Fruit fly (Drosophila melanogaster) whole organism, embryonic: ENCODE measurements around the gene Swip-1.
A peak's percentile ranks its signal among the peaks of the same experiment; 100 is the strongest.

Source experiments
- BEAF-32 ChIP-seq: fragments of 200-800 bp; sonication (Bioruptor generic); optimal IDR thresholded peaks from 3 replicates; lab custom pipeline; 2017; ENCODE audit warnings: missing biosample characterization, missing genetic modification characterization, mild to moderate bottlenecking, moderate library complexity, missing genetic modification reagents
- Bgb ChIP-seq: fragments of 200-800 bp; sonication (Bioruptor generic); IDR thresholded peaks from 2 replicates; pipeline ENCODE4 v1.3.6; 2022; ENCODE audit warnings: missing biosample characterization, missing genetic modification characterization; ENCODE audit not compliant: partially characterized antibody
- CG10565 ChIP-seq: fragments of 200-800 bp; sonication (Bioruptor generic); optimal IDR thresholded peaks from 3 replicates; lab custom pipeline; 2016; ENCODE audit warnings: missing biosample characterization, mild to moderate bottlenecking, missing genetic modification characterization
- CG11504 ChIP-seq: fragments of 200-800 bp; sonication (Bioruptor generic); optimal IDR thresholded peaks from 3 replicates; lab custom pipeline; 2019; ENCODE audit warnings: missing biosample characterization, mild to moderate bottlenecking, missing genetic modification characterization, moderate library complexity
- CG11560 ChIP-seq: fragments of 200-800 bp; sonication (Bioruptor generic); IDR thresholded peaks from 3 replicates; pipeline ENCODE4 v1.3.6; 2022; ENCODE audit warnings: missing biosample characterization, missing genetic modification characterization
- CG12769 ChIP-seq: fragments of 200-800 bp; sonication (Bioruptor generic); optimal IDR thresholded peaks from 2 replicates; lab custom pipeline; 2019; ENCODE audit warnings: missing biosample characterization, mild to moderate bottlenecking, missing genetic modification characterization, moderate library complexity
- CG14050 ChIP-seq: fragments of 200-800 bp; sonication (Bioruptor generic); IDR thresholded peaks from 3 replicates; pipeline ENCODE4 v1.3.6; 2022; ENCODE audit warnings: missing biosample characterization, missing genetic modification characterization
- CG14441 ChIP-seq: fragments of 200-800 bp; sonication (Bioruptor generic); IDR thresholded peaks from 2 replicates; pipeline ENCODE4 v1.3.6; 2022; ENCODE audit warnings: missing biosample characterization, missing genetic modification characterization
- CG15269 ChIP-seq: fragments of 200-800 bp; sonication (Bioruptor generic); optimal IDR thresholded peaks from 2 replicates; lab custom pipeline; 2018; ENCODE audit warnings: missing biosample characterization, mild to moderate bottlenecking, missing genetic modification characterization, moderate library complexity
- CG16813 ChIP-seq: fragments of 200-800 bp; sonication (Bioruptor generic); IDR thresholded peaks from 3 replicates; pipeline ENCODE4 v1.3.6; 2022; ENCODE audit warnings: missing biosample characterization, missing genetic modification characterization; ENCODE audit not compliant: partially characterized antibody
- CG3281 ChIP-seq: fragments of 200-800 bp; sonication (Bioruptor generic); optimal IDR thresholded peaks from 3 replicates; lab custom pipeline; 2017; ENCODE audit warnings: missing biosample characterization, mild to moderate bottlenecking, missing genetic modification characterization
- CG3407 ChIP-seq: fragments of 200-800 bp; sonication (Bioruptor generic); optimal IDR thresholded peaks from 2 replicates; lab custom pipeline; 2018; ENCODE audit warnings: missing biosample characterization, mild to moderate bottlenecking, missing genetic modification characterization
- CG34376 ChIP-seq: fragments of 200-800 bp; sonication (Bioruptor generic); optimal IDR thresholded peaks from 2 replicates; lab custom pipeline; 2018; ENCODE audit warnings: missing biosample characterization, mild to moderate bottlenecking, missing genetic modification characterization
- CG3726 ChIP-seq: fragments of 200-800 bp; sonication (Bioruptor generic); IDR thresholded peaks from 3 replicates; pipeline ENCODE4, ENCODE4 v1.3.6; 2022; ENCODE audit warnings: missing biosample characterization, missing genetic modification characterization
- CG4707 ChIP-seq: fragments of 200-800 bp; sonication (Bioruptor generic); optimal IDR thresholded peaks from 2 replicates; lab custom pipeline; 2018; ENCODE audit warnings: missing biosample characterization, mild to moderate bottlenecking, missing genetic modification characterization, moderate library complexity
- CG6254 ChIP-seq: fragments of 200-800 bp; sonication (Bioruptor generic); optimal IDR thresholded peaks from 3 replicates; lab custom pipeline; 2017; ENCODE audit warnings: mild to moderate bottlenecking, missing biosample characterization, missing genetic modification reagents, missing genetic modification characterization
- CG7839 ChIP-seq: fragments of 200-800 bp; sonication (Bioruptor generic); optimal IDR thresholded peaks from 3 replicates; lab custom pipeline; 2018; ENCODE audit warnings: missing biosample characterization, mild to moderate bottlenecking, missing genetic modification characterization, moderate library complexity
- CG7963 ChIP-seq: fragments of 200-800 bp; sonication (Bioruptor generic); IDR thresholded peaks from 3 replicates; pipeline ENCODE4 v1.3.6; 2022; ENCODE audit warnings: missing biosample characterization, missing genetic modification characterization; ENCODE audit not compliant: partially characterized antibody
- CG8478 ChIP-seq: fragments of >200 bp; optimal IDR thresholded peaks from 2 replicates; lab custom pipeline; 2018
- CG9437 ChIP-seq: fragments of 200-800 bp; sonication (Bioruptor generic); optimal IDR thresholded peaks from 2 replicates; lab custom pipeline; 2018; ENCODE audit warnings: missing biosample characterization, mild to moderate bottlenecking, missing genetic modification characterization
- Fer3 ChIP-seq: fragments of 200-800 bp; sonication (Bioruptor generic); optimal IDR thresholded peaks from 2 replicates; lab custom pipeline; 2018; ENCODE audit warnings: missing biosample characterization, mild to moderate bottlenecking, missing genetic modification characterization, moderate library complexity
- Lim3 ChIP-seq: fragments of 200-800 bp; sonication (Bioruptor generic); IDR thresholded peaks from 2 replicates; pipeline ENCODE4 v1.3.6; 2022; ENCODE audit warnings: missing biosample characterization, missing genetic modification characterization
- Lpt ChIP-seq: fragments of >200 bp; optimal IDR thresholded peaks from 2 replicates; lab custom pipeline; 2018; ENCODE audit warnings: missing biosample characterization, missing genetic modification characterization
- Pdp1 ChIP-seq, 2 experiments: fragments of 200-800 bp; sonication (Bioruptor generic); optimal IDR thresholded peaks; 3 replicates each; lab custom pipeline; 2016; ENCODE audit warnings: missing biosample characterization in 2 of 2, missing genetic modification characterization in 2 of 2, mild to moderate bottlenecking in 1 of 2, moderate library complexity in 1 of 2
- Scr ChIP-seq: fragments of 200-800 bp; sonication (Bioruptor generic); IDR thresholded peaks from 2 replicates; pipeline ENCODE4 v1.3.6; 2022; ENCODE audit warnings: missing biosample characterization, missing genetic modification characterization; ENCODE audit not compliant: partially characterized antibody
- Spps ChIP-seq: fragments of 200-800 bp; sonication (Bioruptor generic); optimal IDR thresholded peaks from 2 replicates; lab custom pipeline; 2018; ENCODE audit warnings: missing biosample characterization, mild to moderate bottlenecking, missing genetic modification characterization
- Stat92E ChIP-seq, 3 experiments: fragments of >200 bp in 2 of 3; fragments of 200-800 bp in 1 of 3; sonication (Bioruptor generic) in 1 of 3; optimal IDR thresholded peaks; 2 replicates each; lab custom pipeline; 2017 to 2019; ENCODE audit warnings: missing biosample characterization in 3 of 3, missing genetic modification characterization in 3 of 3, mild to moderate bottlenecking in 1 of 3, moderate library complexity in 1 of 3
- Trl ChIP-seq, 3 experiments: fragments of >200 bp in 2 of 3; fragments of 200-800 bp in 1 of 3; sonication (Bioruptor generic) in 1 of 3; optimal IDR thresholded peaks; 2 replicates in 1 of 3; 3 replicates in 2 of 3; lab custom pipeline; 2016 to 2017; ENCODE audit warnings: missing biosample characterization in 1 of 3, missing genetic modification characterization in 1 of 3
- ab ChIP-seq: fragments of 200-800 bp; sonication (Bioruptor generic); optimal IDR thresholded peaks from 2 replicates; lab custom pipeline; 2016; ENCODE audit warnings: missing biosample characterization, missing genetic modification characterization
- ara ChIP-seq: fragments of 200-800 bp; sonication (Bioruptor generic); IDR thresholded peaks from 2 replicates; pipeline ENCODE4 v1.3.6; 2022; ENCODE audit warnings: missing biosample characterization, missing genetic modification characterization
- bbx ChIP-seq: fragments of 200-800 bp; sonication (Bioruptor generic); IDR thresholded peaks from 2 replicates; pipeline ENCODE4 v1.3.6; 2022; ENCODE audit warnings: missing biosample characterization, missing genetic modification characterization; ENCODE audit not compliant: partially characterized antibody
- crol ChIP-seq: fragments of 200-800 bp; sonication (Bioruptor generic); IDR thresholded peaks from 2 replicates; pipeline ENCODE4 v1.3.6; 2022; ENCODE audit warnings: missing biosample characterization, missing genetic modification characterization
- disco-r ChIP-seq: fragments of 200-800 bp; sonication (Bioruptor generic); optimal IDR thresholded peaks from 2 replicates; lab custom pipeline; 2016; ENCODE audit warnings: missing biosample characterization, missing genetic modification characterization
- dysf ChIP-seq: fragments of 200-800 bp; sonication (Bioruptor generic); IDR thresholded peaks from 3 replicates; pipeline ENCODE4 v1.3.6; 2022; ENCODE audit warnings: missing biosample characterization, missing genetic modification characterization
- eyg ChIP-seq: fragments of 200-800 bp; sonication (Bioruptor generic); optimal IDR thresholded peaks from 3 replicates; lab custom pipeline; 2016; ENCODE audit warnings: missing biosample characterization, missing genetic modification characterization
- fru ChIP-seq: fragments of >200 bp; optimal IDR thresholded peaks from 2 replicates; lab custom pipeline; 2017
- gce ChIP-seq: fragments of 200-800 bp; sonication (Bioruptor generic); IDR thresholded peaks from 3 replicates; pipeline ENCODE4 v1.3.6; 2022; ENCODE audit warnings: missing biosample characterization, missing genetic modification characterization
- gt ChIP-seq: fragments of 200-800 bp; sonication (Bioruptor generic); IDR thresholded peaks from 2 replicates; pipeline ENCODE4 v1.3.6; 2022; ENCODE audit warnings: missing biosample characterization, missing genetic modification characterization
- knrl ChIP-seq: fragments of 200-800 bp; sonication (Bioruptor generic); IDR thresholded peaks from 3 replicates; pipeline ENCODE4 v1.3.6; 2022; ENCODE audit warnings: missing biosample characterization, missing genetic modification characterization; ENCODE audit not compliant: partially characterized antibody
- mam ChIP-seq: fragments of 200-800 bp; sonication (Bioruptor generic); optimal IDR thresholded peaks from 3 replicates; lab custom pipeline; 2016; ENCODE audit warnings: missing biosample characterization, missing genetic modification characterization
- pfk ChIP-seq: fragments of 200-800 bp; sonication (Bioruptor generic); optimal IDR thresholded peaks from 2 replicates; lab custom pipeline; 2018; ENCODE audit warnings: missing biosample characterization, mild to moderate bottlenecking, missing genetic modification characterization, moderate library complexity
- pho ChIP-seq: fragments of 200-800 bp; sonication (Bioruptor generic); optimal IDR thresholded peaks from 2 replicates; lab custom pipeline; 2016; ENCODE audit warnings: missing biosample characterization, missing genetic modification characterization
- pros ChIP-seq: fragments of 200-800 bp; sonication (Bioruptor generic); optimal IDR thresholded peaks from 3 replicates; lab custom pipeline; 2019; ENCODE audit warnings: missing biosample characterization, mild to moderate bottlenecking, missing genetic modification characterization, moderate library complexity
- ro ChIP-seq: fragments of 200-800 bp; sonication (Bioruptor generic); IDR thresholded peaks from 2 replicates; pipeline ENCODE4 v1.3.6; 2022; ENCODE audit warnings: missing biosample characterization, missing genetic modification characterization
- sc ChIP-seq, 3 experiments: fragments of >200 bp in 2 of 3; fragments of 200-800 bp in 1 of 3; sonication (Bioruptor generic) in 1 of 3; optimal IDR thresholded peaks; 2 replicates in 2 of 3; 3 replicates in 1 of 3; lab custom pipeline; 2017; ENCODE audit warnings: mild to moderate bottlenecking in 1 of 3, missing biosample characterization in 1 of 3, missing genetic modification characterization in 1 of 3, missing genetic modification reagents in 1 of 3
- stwl ChIP-seq: fragments of 200-800 bp; sonication (Bioruptor generic); optimal IDR thresholded peaks from 3 replicates; lab custom pipeline; 2018; ENCODE audit warnings: missing biosample characterization, mild to moderate bottlenecking, missing genetic modification characterization, moderate library complexity
- trem ChIP-seq: fragments of 200-800 bp; optimal IDR thresholded peaks from 3 replicates; lab custom pipeline; 2019; ENCODE audit warnings: missing biosample characterization, mild to moderate bottlenecking, missing genetic modification characterization, moderate library complexity
- trh ChIP-seq: fragments of 200-800 bp; sonication (Bioruptor generic); optimal IDR thresholded peaks from 2 replicates; lab custom pipeline; 2016; ENCODE audit warnings: missing biosample characterization, missing genetic modification characterization
- unpg ChIP-seq: fragments of 200-800 bp; sonication (Bioruptor generic); optimal IDR thresholded peaks from 3 replicates; lab custom pipeline; 2018; ENCODE audit warnings: missing biosample characterization, mild to moderate bottlenecking, missing genetic modification characterization, moderate library complexity

Gene Swip-1

DNA sequence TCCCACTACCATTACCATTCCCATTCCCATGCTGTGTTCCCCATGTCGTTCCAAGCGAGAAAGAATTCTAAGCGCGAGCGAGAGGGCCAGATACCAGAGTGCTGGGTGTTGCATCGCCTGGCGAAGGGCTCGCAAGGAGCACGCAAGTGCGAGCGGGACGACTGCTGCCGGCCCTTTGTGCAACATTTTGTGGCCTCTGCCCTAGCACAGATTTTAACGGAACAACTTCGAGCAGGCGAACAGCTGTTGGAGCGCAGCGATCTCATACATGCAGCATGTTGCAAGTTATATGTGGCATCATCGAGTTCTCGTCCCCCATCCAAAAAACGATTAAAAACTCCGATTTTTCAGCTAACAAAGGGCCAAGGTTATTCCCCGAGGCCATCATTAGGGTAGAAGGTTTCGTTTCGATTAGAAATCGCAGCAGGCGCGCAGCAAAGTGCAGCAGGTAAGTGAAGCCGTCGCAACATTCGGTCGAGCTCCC, 39.5 kb downstream of the Swip-1 start (continued):
- no peak for TF ChIP-seq mam
- TF ChIP-seq knrl (GFP tag; lab: Robert Waterston, UW), result peak; percentile 5; the same call in 1 of the 3 replicates
- no peak for TF ChIP-seq ro (GFP tag; lab: Robert Waterston, UW)
- TF ChIP-seq sc (optimal IDR thresholded peaks at IDR 0.05; lab: Kevin White, UChicago), result no peak
- no peak for TF ChIP-seq sc (GFP tag; optimal IDR thresholded peaks at IDR 0.05; lab: Kevin White, UChicago)
- TF ChIP-seq eyg, result no peak
- TF ChIP-seq Stat92E (GFP tag; optimal IDR thresholded peaks at IDR 0.05; lab: Kevin White, UChicago), result peak in 1 of 3 experiments; percentile 46
- TF ChIP-seq Trl (optimal IDR thresholded peaks at IDR 0.05; lab: Kevin White, UChicago), result no peak
- no peak for TF ChIP-seq Trl (GFP tag; optimal IDR thresholded peaks at IDR 0.05; lab: Kevin White, UChicago)
- TF ChIP-seq Lpt, result no peak
- TF ChIP-seq CG12769 (tag; lab: Kevin White, UChicago), result peak; percentile 39
- TF ChIP-seq pho (GFP tag; lab: Kevin White, UChicago), result no peak
- TF ChIP-seq ab (GFP tag; lab: Kevin White, UChicago), result no peak
- TF ChIP-seq CG14050 (GFP tag; lab: Robert Waterston, UW), result no peak
- no peak for TF ChIP-seq unpg
- peak; percentile 3 for TF ChIP-seq stwl (tag; lab: Kevin White, UChicago)
- 0 out of 3 replicates have a peak, but pooled peaks have one; percentile 9 for TF ChIP-seq CG7963
- no peak for TF ChIP-seq CG4707 (GFP tag; lab: Kevin White, UChicago)
- TF ChIP-seq Spps (tag; lab: Kevin White, UChicago), result no peak
- TF ChIP-seq CG11504 (tag; lab: Kevin White, UChicago), result peak; percentile 99
- TF ChIP-seq CG8478 (lab: Kevin White, UChicago), result peak; percentile 90
- no peak for TF ChIP-seq ara (GFP tag; lab: Robert Waterston, UW)
- TF ChIP-seq CG6254 (GFP tag; lab: Kevin White, UChicago), result no peak
- no peak for TF ChIP-seq CG14441 (GFP tag; lab: Robert Waterston, UW)
- TF ChIP-seq gce, result no peak
- TF ChIP-seq fru (lab: Kevin White, UChicago), result no peak
- TF ChIP-seq bbx (GFP tag; lab: Robert Waterston, UW), result peak; percentile 33; the same call in 1 of the 2 replicates
- TF ChIP-seq disco-r (GFP tag; lab: Kevin White, UChicago), result no peak
- TF ChIP-seq CG10565, result no peak
- TF ChIP-seq BEAF-32 (GFP tag; lab: Kevin White, UChicago), result no peak
- peak; percentile 37 for TF ChIP-seq Scr
- TF ChIP-seq Lim3, result no peak
- no peak for TF ChIP-seq Fer3 (tag; lab: Kevin White, UChicago)
- no peak for TF ChIP-seq CG3407
- no peak for TF ChIP-seq CG7839 (tag; lab: Kevin White, UChicago)
- TF ChIP-seq CG3281 (GFP tag; lab: Kevin White, UChicago), result no peak
- no peak for TF ChIP-seq Pdp1 (GFP tag; optimal IDR thresholded peaks at IDR 0.05; lab: Kevin White, UChicago)
- peak; percentile 95 for TF ChIP-seq pfk (GFP tag; lab: Kevin White, UChicago)
- TF ChIP-seq crol (GFP tag; lab: Robert Waterston, UW), result 0 out of 2 replicates have a peak, but pooled peaks have one; percentile 47
- TF ChIP-seq pros (GFP tag; lab: Kevin White, UChicago), result peak; percentile 84
- no peak for TF ChIP-seq trh (GFP tag; lab: Kevin White, UChicago)
- TF ChIP-seq trem (tag; lab: Kevin White, UChicago), result no peak
- TF ChIP-seq CG15269 (tag; lab: Kevin White, UChicago), result no peak
- no peak for TF ChIP-seq dysf
- no peak for TF ChIP-seq CG3726
- peak; percentile 38; the same call in 1 of the 3 replicates for TF ChIP-seq CG16813
- TF ChIP-seq gt (GFP tag; lab: Robert Waterston, UW), result no peak
- no peak for TF ChIP-seq CG11560 (tag; lab: Robert Waterston, UW)
- TF ChIP-seq Bgb (GFP tag; lab: Robert Waterston, UW), result 0 out of 2 replicates have a peak, but pooled peaks have one; percentile 18
- TF ChIP-seq CG34376, result no peak
- TF ChIP-seq CG9437 (GFP tag; lab: Kevin White, UChicago), result no peak
